Fruit fly (Drosophila melanogaster): ENCODE results near the gene CG34293.

dm6 chr3R:27154001-27154400 lies 11.4 kb downstream of the CG34293 start:
- TF ChIP-seq Sin3A (optimal IDR thresholded peaks at IDR 0.05) (no peak), h (optimal IDR thresholded peaks at IDR 0.05) (no peak), psq (optimal IDR thresholded peaks at IDR 0.05) (no peak), insv (optimal IDR thresholded peaks at IDR 0.05) (no peak), ttk (optimal IDR thresholded peaks at IDR 0.05) (no peak)
